Worm (Caenorhabditis elegans) whole organism, young adult: ENCODE measurements around the gene iars-1.

Source experiments
- cebp-1 ChIP-seq, 2 experiments: fragments of 200-800 bp in 1 of 2; sonication (Bioruptor generic) in 1 of 2; sonication (generic microtip) in 1 of 2; IDR thresholded peaks in 1 of 2; optimal IDR thresholded peaks in 1 of 2; 2 replicates each; pipeline versions ENCODE4 v1.3.6 to Lab custom; 2017 to 2022; ENCODE audit warnings: missing compliant biosample characterization in 2 of 2, missing genetic modification characterization in 2 of 2, mild to moderate bottlenecking in 1 of 2, missing genetic modification reagents in 1 of 2, moderate library complexity in 1 of 2
- lir-1 ChIP-seq: fragments of 200-800 bp; sonication (Bioruptor generic); conservative IDR thresholded peaks from 2 replicates; pipeline ENCODE4 v1.3.6; 2022; ENCODE audit warnings: missing genetic modification reagents, missing genetic modification characterization, missing compliant biosample characterization
- lsl-1 ChIP-seq: fragments of 200-800 bp; sonication (Bioruptor generic); optimal IDR thresholded peaks from 2 replicates; lab custom pipeline; 2018; ENCODE audit warnings: mild to moderate bottlenecking, missing genetic modification characterization, moderate library complexity, missing compliant biosample characterization
- mcd-1 ChIP-seq: fragments of 200-800 bp; sonication (Bioruptor generic); IDR thresholded peaks from 2 replicates; pipeline ENCODE4 v1.3.6; 2022; ENCODE audit warnings: missing genetic modification reagents, missing genetic modification characterization, missing compliant biosample characterization
- unc-62 ChIP-seq: fragments of 150-350 bp; optimal IDR thresholded peaks from 2 replicates; lab custom pipeline; 2014; ENCODE audit warnings: missing biosample characterization, missing genetic modification reagents, missing genetic modification characterization

- no peak for TF ChIP-seq lsl-1 (GFP tag; lab: Kevin White, UChicago)
- no peak for TF ChIP-seq cebp-1 (GFP tag; IDR thresholded peaks at IDR 0.05; lab: Robert Waterston, UW)
- no peak for TF ChIP-seq cebp-1 (tag; optimal IDR thresholded peaks at IDR 0.05; lab: Kevin White, UChicago)
- TF ChIP-seq mcd-1 (GFP tag; lab: Robert Waterston, UW), result no peak
- TF ChIP-seq unc-62, result no peak
- TF ChIP-seq lir-1 (GFP tag; lab: Robert Waterston, UW), result no peak
Measured at ce11 chrIV:10345486-10345885, 22.9 kb upstream of the iars-1 start.
